Worm (Caenorhabditis elegans): ENCODE results near the gene C39E9.7.

DNA sequence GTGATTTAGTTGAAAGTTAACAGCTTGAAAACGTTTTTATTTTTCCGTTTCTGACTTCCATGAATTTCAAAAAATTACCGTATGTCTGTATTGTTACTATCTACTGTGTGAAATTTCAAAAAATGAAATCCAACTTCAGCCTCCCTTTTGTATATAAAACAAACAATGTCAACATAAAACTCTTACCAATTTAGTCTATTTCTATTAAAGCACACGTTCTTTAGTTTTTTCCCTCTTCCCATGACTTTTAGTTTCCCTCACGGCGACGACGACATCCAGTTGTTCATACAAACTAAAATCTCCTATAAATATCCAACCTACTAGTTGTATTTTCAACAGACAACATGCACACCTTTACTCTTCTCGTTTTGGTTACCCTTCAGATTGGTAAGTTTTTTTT, 17.2 kb downstream of the C39E9.7 start, which contains the start of gene scl-3:
- TF ChIP-seq lin-15B (tag; optimal IDR thresholded peaks at IDR 0.05) (no peak), lin-13 (GFP tag; optimal IDR thresholded peaks at IDR 0.05) (no peak), nhr-11 (tag; optimal IDR thresholded peaks at IDR 0.05) (no peak), lsy-2 (tag; optimal IDR thresholded peaks at IDR 0.05) (no peak), fkh-10 (GFP tag; optimal IDR thresholded peaks at IDR 0.05) (no peak), ceh-82 (tag; optimal IDR thresholded peaks at IDR 0.05) (no peak), xbp-1 (tag; optimal IDR thresholded peaks at IDR 0.05) (no peak), ama-1 (optimal IDR thresholded peaks at IDR 0.05) (no peak)
